Worm (Caenorhabditis elegans) whole organism, early embryonic: ENCODE results near the gene mrpl-36.

ENCODE experiments used
- F13C5.2 ChIP-seq: sonication (generic microtip); optimal IDR thresholded peaks from 2 replicates; lab custom pipeline; 2017; ENCODE audit warnings: mild to moderate bottlenecking, missing genetic modification characterization, inconsistent platforms, missing compliant biosample characterization
- aly-1 ChIP-seq: sonication (generic microtip); optimal IDR thresholded peaks from 2 replicates; lab custom pipeline; 2016; ENCODE audit warnings: missing genetic modification characterization, missing compliant biosample characterization
- ama-1 ChIP-seq: fragments of 150-350 bp; optimal IDR thresholded peaks from 2 replicates; lab custom pipeline; 2014
- ceh-13 ChIP-seq: fragments of 200-800 bp; sonication (Bioruptor generic); optimal IDR thresholded peaks from 2 replicates; lab custom pipeline; 2018; ENCODE audit warnings: mild to moderate bottlenecking, missing genetic modification characterization, missing compliant biosample characterization
- ceh-36 ChIP-seq: sonication (generic microtip); optimal IDR thresholded peaks from 2 replicates; lab custom pipeline; 2016; ENCODE audit warnings: missing genetic modification characterization, inconsistent platforms, missing compliant biosample characterization
- flt-1 ChIP-seq: fragments of 200-800 bp; sonication (Bioruptor generic); IDR thresholded peaks from 2 replicates; pipeline ENCODE4 v1.3.6; 2022; ENCODE audit warnings: missing genetic modification characterization, missing compliant biosample characterization
- hmbx-1 ChIP-seq: sonication (generic microtip); optimal IDR thresholded peaks from 2 replicates; lab custom pipeline; 2016; ENCODE audit warnings: mild to moderate bottlenecking, missing genetic modification characterization, missing compliant biosample characterization
- scrt-1 ChIP-seq: fragments of 200-800 bp; sonication (Bioruptor generic); IDR thresholded peaks from 2 replicates; pipeline ENCODE4 v1.3.6; 2022; ENCODE audit warnings: missing genetic modification characterization, missing compliant biosample characterization
- tbx-11 ChIP-seq: fragments of 200-800 bp; sonication (Bioruptor generic); IDR thresholded peaks from 2 replicates; pipeline ENCODE4 v1.3.6; 2022; ENCODE audit warnings: missing genetic modification characterization, missing compliant biosample characterization
- tbx-37 ChIP-seq: fragments of 200-800 bp; sonication (Bioruptor generic); conservative IDR thresholded peaks from 2 replicates; pipeline ENCODE4 v1.3.6; 2022; ENCODE audit warnings: missing genetic modification reagents, missing genetic modification characterization, missing compliant biosample characterization

DNA sequence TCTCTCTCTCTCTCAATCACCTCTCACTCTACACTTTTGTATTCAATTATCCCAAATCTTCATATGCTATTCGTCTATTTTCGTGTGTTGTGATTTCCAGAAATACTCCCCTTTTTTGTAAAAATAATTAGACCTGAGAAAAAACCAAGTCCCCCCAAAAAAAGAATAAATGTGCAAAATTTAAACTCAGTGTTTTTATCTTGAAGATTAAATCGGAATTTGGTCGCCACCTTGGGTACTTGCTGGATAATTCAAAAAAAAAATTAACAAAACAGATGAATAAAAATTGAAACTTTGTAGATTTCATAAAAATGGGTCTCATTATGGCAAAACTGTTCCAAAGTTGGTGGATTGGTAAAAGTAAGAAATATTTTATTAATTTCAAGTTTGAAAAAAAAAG, 25.0 kb downstream of the mrpl-36 start, which contains the start of gene arl-5:
- TF ChIP-seq ceh-13 (GFP tag; lab: Kevin White, UChicago) (no peak), F13C5.2 (tag; lab: Kevin White, UChicago) (no peak), hmbx-1 (no peak), flt-1 (GFP tag; lab: Robert Waterston, UW) (no peak), ceh-36 (tag; lab: Kevin White, UChicago) (no peak), scrt-1 (GFP tag; lab: Robert Waterston, UW) (no peak), tbx-11 (GFP tag; lab: Robert Waterston, UW) (no peak), aly-1 (tag; lab: Kevin White, UChicago) (no peak), tbx-37 (no peak), ama-1 (lab: Kevin White, UChicago) (no peak)
